Worm (Caenorhabditis elegans): ENCODE measurements around the gene hmgs-1.

DNA sequence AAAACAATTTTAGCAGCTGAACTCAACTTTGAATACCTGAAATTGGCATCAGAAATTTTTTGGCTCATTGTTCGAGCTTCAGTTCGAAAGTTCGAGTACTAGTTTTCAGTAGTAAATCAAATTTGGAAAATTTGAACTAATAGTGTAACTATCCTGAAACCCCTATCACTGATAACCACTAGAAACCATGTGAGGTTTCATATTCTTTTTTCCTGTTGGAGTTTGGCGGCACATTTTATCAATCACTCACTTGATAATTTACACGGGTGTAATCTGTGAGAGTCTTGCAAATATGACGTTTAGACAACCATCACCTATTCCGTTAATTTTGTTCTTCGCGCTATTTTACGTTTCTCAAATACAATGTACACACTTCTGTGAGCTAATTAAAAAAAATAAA lies 37.0 kb downstream of the hmgs-1 start, which contains the start of gene C14C11.4:
- TF ChIP-seq dao-5 (tag; optimal IDR thresholded peaks at IDR 0.05) (no peak), W03F9.2 (tag; optimal IDR thresholded peaks at IDR 0.05) (no peak)
